Fruit fly (Drosophila melanogaster) whole organism, wandering third instar larva: ENCODE results near the gene Spn77Bb.

Source experiments
- HLH106 ChIP-seq: fragments of 200-800 bp; optimal IDR thresholded peaks from 3 replicates; lab custom pipeline; 2019; ENCODE audit warnings: missing biosample characterization, mild to moderate bottlenecking, missing genetic modification characterization, moderate library complexity
- Vsx2 ChIP-seq: fragments of 200-300, 225-300 bp; sonication (Bioruptor generic); optimal IDR thresholded peaks from 2 replicates; lab custom pipeline; 2018; ENCODE audit warnings: missing biosample characterization, missing genetic modification characterization; ENCODE audit not compliant: partially characterized antibody
- foxo ChIP-seq, 2 experiments: fragments of 200-800 bp; sonication (Bioruptor generic); optimal IDR thresholded peaks; 2 replicates in 1 of 2; 3 replicates in 1 of 2; lab custom pipeline; 2016 to 2017; ENCODE audit warnings: missing biosample characterization in 2 of 2, missing genetic modification characterization in 2 of 2
- h ChIP-seq: fragments of 200-800 bp; sonication (Bioruptor generic); optimal IDR thresholded peaks from 3 replicates; lab custom pipeline; 2016; ENCODE audit warnings: missing biosample characterization, mild to moderate bottlenecking, missing genetic modification characterization
- lola ChIP-seq: fragments of >200 bp; optimal IDR thresholded peaks from 2 replicates; lab custom pipeline; 2017; ENCODE audit warnings: missing biosample characterization, missing genetic modification characterization
- sage ChIP-seq: fragments of 200-800 bp; sonication (Bioruptor generic); optimal IDR thresholded peaks from 2 replicates; lab custom pipeline; 2016; ENCODE audit warnings: missing biosample characterization, mild to moderate bottlenecking, missing genetic modification characterization

DNA sequence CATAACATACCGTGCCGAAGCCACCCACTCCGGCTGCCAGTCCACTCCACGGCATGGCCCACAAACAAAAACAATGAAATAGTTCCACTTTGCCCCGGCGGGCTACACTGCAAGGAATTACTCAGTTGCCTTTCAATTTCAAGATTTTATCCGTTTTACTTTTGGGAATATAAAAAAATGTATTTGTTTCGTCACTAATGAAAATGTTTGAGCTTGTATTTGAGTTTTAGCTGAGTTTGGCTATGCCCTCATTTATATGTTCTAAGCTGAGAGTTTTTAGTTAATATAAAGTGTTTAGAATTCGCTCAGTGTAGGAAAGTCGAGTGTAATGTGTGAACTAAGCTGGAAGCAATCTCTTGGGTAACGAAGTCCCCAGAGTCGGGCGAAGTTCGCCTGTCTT, 44.1 kb upstream of the Spn77Bb start:
- no peak for TF ChIP-seq HLH106
- no peak for TF ChIP-seq Vsx2 (GFP tag; lab: Kevin White, UChicago)
- TF ChIP-seq foxo (GFP tag; optimal IDR thresholded peaks at IDR 0.05; lab: Kevin White, UChicago) = no peak
- no peak for TF ChIP-seq lola (GFP tag; lab: Kevin White, UChicago)
- no peak for TF ChIP-seq h (GFP tag; lab: Kevin White, UChicago)
- TF ChIP-seq sage (GFP tag; lab: Kevin White, UChicago) = no peak
